Worm (Caenorhabditis elegans) whole organism, L4 larva: Measurements from ENCODE around the gene C04E7.5.
"Not testable (repeated sequence)": the region's sequence is repeated elsewhere in the genome, so short reads cannot be mapped to it uniquely, and the experiment has no call there.

Experiments used
- D1046.2 ChIP-seq: fragments of 200-800 bp; sonication (Bioruptor generic); IDR thresholded peaks from 2 replicates; pipeline ENCODE4 v1.3.6; 2022; ENCODE audit warnings: missing genetic modification characterization, missing compliant biosample characterization
- F10B5.3 ChIP-seq: sonication (generic microtip); optimal IDR thresholded peaks from 2 replicates; lab custom pipeline; 2016; ENCODE audit warnings: mild to moderate bottlenecking, missing genetic modification characterization, missing compliant biosample characterization
- F26F4.8 ChIP-seq: fragments of 200-800 bp; sonication (Bioruptor generic); conservative IDR thresholded peaks from 2 replicates; pipeline ENCODE4 v1.3.6; 2022; ENCODE audit warnings: missing genetic modification characterization, missing compliant biosample characterization
- F44E2.7 ChIP-seq: fragments of 200-800 bp; sonication (Bioruptor generic); IDR thresholded peaks from 2 replicates; pipeline ENCODE4 v2.1.2; 2022; ENCODE audit warnings: missing genetic modification characterization, missing compliant biosample characterization
- T26A8.4 ChIP-seq: fragments of 200-800 bp; sonication (Bioruptor generic); IDR thresholded peaks from 2 replicates; pipeline ENCODE4 v1.3.6; 2022; ENCODE audit warnings: missing genetic modification characterization, missing compliant biosample characterization
- Y105C5A.15 ChIP-seq: fragments of 200-800 bp; sonication (Bioruptor generic); IDR thresholded peaks from 2 replicates; pipeline ENCODE4 v1.3.6; 2022; ENCODE audit warnings: missing genetic modification characterization, missing compliant biosample characterization
- Y48G9A.11 ChIP-seq: fragments of 200-800 bp; sonication (Bioruptor generic); IDR thresholded peaks from 2 replicates; pipeline ENCODE4 v1.3.6; 2022; ENCODE audit warnings: missing genetic modification reagents, missing genetic modification characterization, missing compliant biosample characterization
- Y75B8A.6 ChIP-seq: fragments of 200-800 bp; sonication (Bioruptor generic); IDR thresholded peaks from 2 replicates; pipeline ENCODE4 v1.3.6; 2022; ENCODE audit warnings: missing genetic modification reagents, missing genetic modification characterization, missing compliant biosample characterization
- ZK337.2 ChIP-seq: fragments of 200-800 bp; sonication (Bioruptor generic); IDR thresholded peaks from 2 replicates; pipeline ENCODE4 v1.3.6; 2022; ENCODE audit warnings: missing genetic modification reagents, missing genetic modification characterization, missing compliant biosample characterization
- aha-1 ChIP-seq: fragments of 150-350 bp; peaks from one replicate; lab custom pipeline; 2014; ENCODE audit warnings: missing biosample characterization, missing genetic modification characterization
- arid-1 ChIP-seq: fragments of 200-800 bp; sonication (Bioruptor generic); conservative IDR thresholded peaks from 2 replicates; pipeline ENCODE4 v1.3.6; 2022; ENCODE audit warnings: missing genetic modification reagents, missing genetic modification characterization, missing compliant biosample characterization
- ceh-20 ChIP-seq: fragments of 200-800 bp; sonication (Bioruptor generic); IDR thresholded peaks from 2 replicates; pipeline ENCODE4 v1.3.6; 2022; ENCODE audit warnings: missing genetic modification reagents, missing genetic modification characterization, missing compliant biosample characterization
- ceh-44 ChIP-seq: fragments of 200-800 bp; sonication (Bioruptor generic); IDR thresholded peaks from 2 replicates; pipeline ENCODE4 v1.3.6; 2022; ENCODE audit warnings: missing genetic modification reagents, missing genetic modification characterization, missing compliant biosample characterization
- ctbp-1 ChIP-seq: fragments of 200-800 bp; sonication (Bioruptor generic); IDR thresholded peaks from 2 replicates; pipeline ENCODE4 v1.3.6; 2022; ENCODE audit warnings: missing genetic modification reagents, missing genetic modification characterization, missing compliant biosample characterization
- daf-16 ChIP-seq, 3 experiments: sonication (generic microtip); optimal IDR thresholded peaks; 2 replicates each; lab custom pipeline; 2016 to 2017; ENCODE audit warnings: missing genetic modification characterization in 3 of 3, missing genetic modification reagents in 3 of 3, mild to moderate bottlenecking in 2 of 3, missing compliant biosample characterization in 2 of 3, missing biosample characterization in 1 of 3, moderate library complexity in 1 of 3
- dmd-6 ChIP-seq: fragments of 200-800 bp; sonication (Bioruptor generic); IDR thresholded peaks from 2 replicates; pipeline ENCODE4 v1.3.6; 2022; ENCODE audit warnings: missing genetic modification reagents, missing genetic modification characterization, missing compliant biosample characterization
- dmd-8 ChIP-seq: fragments of 200-800 bp; sonication (Bioruptor generic); IDR thresholded peaks from 2 replicates; pipeline ENCODE4 v1.3.6; 2022; ENCODE audit warnings: missing genetic modification characterization, missing compliant biosample characterization
- dmd-9 ChIP-seq: fragments of 200-800 bp; sonication (Bioruptor generic); IDR thresholded peaks from 2 replicates; pipeline ENCODE4 v1.3.6; 2022; ENCODE audit warnings: missing genetic modification reagents, missing genetic modification characterization, missing compliant biosample characterization
- egl-43 ChIP-seq: fragments of 200-800 bp; sonication (Bioruptor generic); IDR thresholded peaks from 2 replicates; pipeline ENCODE4 v1.3.6; 2022; ENCODE audit warnings: missing genetic modification reagents, missing genetic modification characterization, missing compliant biosample characterization
- hlh-11 ChIP-seq: fragments of 200-800 bp; sonication (Bioruptor generic); optimal IDR thresholded peaks from 2 replicates; lab custom pipeline; 2018; ENCODE audit warnings: mild to moderate bottlenecking, missing genetic modification characterization, missing compliant biosample characterization
- hmg-1.1 ChIP-seq: fragments of 200-800 bp; sonication (Bioruptor generic); IDR thresholded peaks from 2 replicates; pipeline ENCODE4 v1.3.6; 2022; ENCODE audit warnings: missing genetic modification reagents, missing genetic modification characterization, missing compliant biosample characterization
- lim-7 ChIP-seq: fragments of 200-800 bp; sonication (Bioruptor generic); IDR thresholded peaks from 2 replicates; pipeline ENCODE4 v1.3.6; 2022; ENCODE audit warnings: missing genetic modification characterization, missing compliant biosample characterization
- lin-1 ChIP-seq: fragments of 200-800 bp; sonication (Bioruptor generic); IDR thresholded peaks from 2 replicates; pipeline ENCODE4 v1.3.6; 2022; ENCODE audit warnings: missing genetic modification reagents, missing genetic modification characterization, missing compliant biosample characterization
- lin-38 ChIP-seq: fragments of 200-800 bp; sonication (Bioruptor generic); IDR thresholded peaks from 2 replicates; pipeline ENCODE4 v1.3.6; 2022; ENCODE audit warnings: missing genetic modification reagents, missing genetic modification characterization, missing compliant biosample characterization
- madf-5 ChIP-seq, 2 experiments: fragments of 200-800 bp; sonication (Bioruptor generic); IDR thresholded peaks; 2 replicates each; pipeline ENCODE4 v1.3.6; 2022; ENCODE audit warnings: missing compliant biosample characterization in 2 of 2, missing genetic modification characterization in 2 of 2
- madf-9 ChIP-seq: fragments of 200-800 bp; sonication (Bioruptor generic); conservative IDR thresholded peaks from 2 replicates; pipeline ENCODE4 v1.3.6; 2022; ENCODE audit warnings: missing genetic modification reagents, missing genetic modification characterization, missing compliant biosample characterization
- mdl-1 ChIP-seq, 2 experiments: fragments of 150-350 bp in 1 of 2; sonication (generic microtip) in 1 of 2; optimal IDR thresholded peaks; 2 replicates each; lab custom pipeline; 2014 to 2017; ENCODE audit warnings: missing biosample characterization in 2 of 2, missing genetic modification characterization in 2 of 2
- mdt-29 ChIP-seq: fragments of 200-800 bp; sonication (Bioruptor generic); IDR thresholded peaks from 2 replicates; pipeline ENCODE4 v1.3.6; 2022; ENCODE audit warnings: missing genetic modification reagents, missing genetic modification characterization, missing compliant biosample characterization
- mes-2 ChIP-seq: sonication (generic microtip); optimal IDR thresholded peaks from 2 replicates; lab custom pipeline; 2016; ENCODE audit warnings: missing genotype, mild to moderate bottlenecking, missing genetic modification characterization, missing compliant biosample characterization; ENCODE audit not compliant: poor library complexity, severe bottlenecking
- mxl-2 ChIP-seq: fragments of 200-800 bp; sonication (Bioruptor generic); conservative IDR thresholded peaks from 2 replicates; pipeline ENCODE4 v1.3.6; 2022; ENCODE audit warnings: missing genetic modification reagents, missing genetic modification characterization, missing compliant biosample characterization
- mxl-3 ChIP-seq: fragments of 200-800 bp; sonication (Bioruptor generic); optimal IDR thresholded peaks from 2 replicates; lab custom pipeline; 2018; ENCODE audit warnings: mild to moderate bottlenecking, missing genetic modification characterization, missing compliant biosample characterization
- nhr-111 ChIP-seq: fragments of 200-800 bp; sonication (Bioruptor generic); optimal IDR thresholded peaks from 2 replicates; lab custom pipeline; 2018; ENCODE audit warnings: mild to moderate bottlenecking, missing genetic modification characterization, missing compliant biosample characterization
- nhr-41 ChIP-seq: fragments of 200-800 bp; sonication (Bioruptor generic); IDR thresholded peaks from 2 replicates; pipeline ENCODE4 v1.3.6; 2022; ENCODE audit warnings: missing genetic modification reagents, missing genetic modification characterization, missing compliant biosample characterization
- nhr-42 ChIP-seq: fragments of 200-800 bp; sonication (Bioruptor generic); IDR thresholded peaks from 2 replicates; pipeline ENCODE4 v1.3.6; 2022; ENCODE audit warnings: missing genetic modification characterization, missing compliant biosample characterization
- nhr-6 ChIP-seq: fragments of 150-350 bp; optimal IDR thresholded peaks from 2 replicates; lab custom pipeline; 2014; ENCODE audit warnings: missing biosample characterization, missing genetic modification characterization
- nhr-77 ChIP-seq: fragments of 150-350 bp; optimal IDR thresholded peaks from 2 replicates; lab custom pipeline; 2014; ENCODE audit warnings: missing biosample characterization, missing genetic modification characterization
- pha-4 ChIP-seq, 2 experiments: fragments of 150-350 bp in 1 of 2; fragments of 200-800 bp in 1 of 2; sonication (Bioruptor generic) in 1 of 2; IDR thresholded peaks in 1 of 2; optimal IDR thresholded peaks in 1 of 2; 2 replicates each; pipeline versions ENCODE4 v1.3.6 to Lab custom; 2014 to 2022; ENCODE audit warnings: missing genetic modification characterization in 2 of 2, missing genetic modification reagents in 2 of 2, missing biosample characterization in 1 of 2, missing compliant biosample characterization in 1 of 2
- saeg-2 ChIP-seq: fragments of 200-800 bp; sonication (Bioruptor generic); IDR thresholded peaks from 2 replicates; pipeline ENCODE4 v1.3.6; 2022; ENCODE audit warnings: missing genetic modification reagents, missing genetic modification characterization, missing compliant biosample characterization
- set-16 ChIP-seq: fragments of 200-800 bp; sonication (Bioruptor generic); IDR thresholded peaks from 2 replicates; pipeline ENCODE4 v1.3.6; 2022; ENCODE audit warnings: missing genetic modification reagents, missing genetic modification characterization, missing compliant biosample characterization
- snpc-1.2 ChIP-seq: fragments of 200-800 bp; sonication (Bioruptor generic); IDR thresholded peaks from 2 replicates; pipeline ENCODE4 v1.3.6; 2022; ENCODE audit warnings: missing genetic modification reagents, missing genetic modification characterization, missing compliant biosample characterization
- snpc-4 ChIP-seq: fragments of 150-350 bp; optimal IDR thresholded peaks from 2 replicates; lab custom pipeline; 2014; ENCODE audit warnings: missing biosample characterization, missing genetic modification characterization
- tra-1 ChIP-seq: fragments of 200-800 bp; sonication (Bioruptor generic); IDR thresholded peaks from 2 replicates; pipeline ENCODE4 v1.3.6; 2022; ENCODE audit warnings: missing genetic modification reagents, missing genetic modification characterization, missing compliant biosample characterization
- vab-7 ChIP-seq: fragments of 200-800 bp; sonication (Bioruptor generic); IDR thresholded peaks from 2 replicates; pipeline ENCODE4 v1.3.6; 2022; ENCODE audit warnings: missing genetic modification reagents, missing genetic modification characterization, missing compliant biosample characterization
- zfp-3 ChIP-seq: fragments of 200-800 bp; sonication (Bioruptor generic); conservative IDR thresholded peaks from 2 replicates; pipeline ENCODE4 v1.3.6; 2022; ENCODE audit warnings: missing genetic modification reagents, missing genetic modification characterization, missing compliant biosample characterization
- zip-11 ChIP-seq: fragments of 200-800 bp; sonication (Bioruptor generic); IDR thresholded peaks from 2 replicates; pipeline ENCODE4 v1.3.6; 2022; ENCODE audit warnings: missing genetic modification characterization, missing compliant biosample characterization

The C04E7.5 gene

ce11 chrX:351398-351797 lies 9.2 kb upstream of the C04E7.5 start:
- TF ChIP-seq nhr-42 (0 out of 2 replicates have a peak, but pooled peaks have one; percentile 53), snpc-1.2 (peak; percentile 80), lin-38 (GFP tag; lab: Robert Waterston, UW) (peak; percentile 79), F44E2.7 (GFP tag; lab: Robert Waterston, UW) (peak; percentile 68; the same call in 1 of the 2 replicates), mxl-2 (GFP tag; lab: Robert Waterston, UW) (0 out of 2 replicates have a peak, but pooled peaks have one; percentile 33), pha-4 (GFP tag; IDR thresholded peaks at IDR 0.05; lab: Robert Waterston, UW) (peak; percentile 85), dmd-9 (GFP tag; lab: Robert Waterston, UW) (peak; percentile 80), ceh-20 (GFP tag; lab: Robert Waterston, UW) (0 out of 2 replicates have a peak, but pooled peaks have one; percentile 13), lin-1 (GFP tag; lab: Robert Waterston, UW) (peak; percentile 74), dmd-6 (peak; percentile 33), egl-43 (GFP tag; lab: Robert Waterston, UW) (peak; percentile 94), ceh-44 (GFP tag; lab: Robert Waterston, UW) (peak; percentile 56; the same call in 1 of the 2 replicates), tra-1 (GFP tag; lab: Robert Waterston, UW) (peak; percentile 68; the same call in 1 of the 2 replicates), mdt-29 (peak; percentile 66; the same call in 1 of the 2 replicates), lim-7 (GFP tag; lab: Robert Waterston, UW) (peak; percentile 91), T26A8.4 (GFP tag; lab: Robert Waterston, UW) (peak; percentile 75), madf-9 (GFP tag; lab: Robert Waterston, UW) (peak; percentile 82), ctbp-1 (GFP tag; lab: Robert Waterston, UW) (peak; percentile 77), dmd-8 (GFP tag; lab: Robert Waterston, UW) (peak; percentile 86), set-16 (peak; percentile 37; the same call in 1 of the 2 replicates), madf-5 (GFP tag; IDR thresholded peaks at IDR 0.05; lab: Robert Waterston, UW) (peak; percentile 48 to 77; a peak in 1 of 4 replicates), Y48G9A.11 (GFP tag; lab: Robert Waterston, UW) (0 out of 2 replicates have a peak, but pooled peaks have one; percentile 54), Y75B8A.6 (GFP tag; lab: Robert Waterston, UW) (0 out of 2 replicates have a peak, but pooled peaks have one; percentile 54), zip-11 (GFP tag; lab: Robert Waterston, UW) (0 out of 2 replicates have a peak, but pooled peaks have one; percentile 22), D1046.2 (GFP tag; lab: Robert Waterston, UW) (peak; percentile 64; the same call in 1 of the 2 replicates), ZK337.2 (peak; percentile 68; the same call in 1 of the 2 replicates), mes-2 (peak; percentile 29), arid-1 (GFP tag; lab: Robert Waterston, UW) (peak; percentile 85), nhr-41 (peak; percentile 67; the same call in 1 of the 2 replicates), F26F4.8 (GFP tag; lab: Robert Waterston, UW) (peak; percentile 71), Y105C5A.15 (GFP tag; lab: Robert Waterston, UW) (0 out of 2 replicates have a peak, but pooled peaks have one; percentile 74), vab-7 (peak; percentile 79), hmg-1.1 (GFP tag; lab: Robert Waterston, UW) (peak; percentile 70)
- TF ChIP-seq pha-4 (tag; optimal IDR thresholded peaks at IDR 0.05; lab: Kevin White, UChicago), result not testable (repeated sequence)

- peak; percentile 74 for TF ChIP-seq nhr-111 (GFP tag; lab: Kevin White, UChicago)
- TF ChIP-seq snpc-4, result no peak
- TF ChIP-seq ceh-20 (GFP tag; lab: Robert Waterston, UW), result peak; percentile 74
- peak; percentile 86 for TF ChIP-seq T26A8.4 (GFP tag; lab: Robert Waterston, UW)
- peak; percentile 92 for TF ChIP-seq lim-7 (GFP tag; lab: Robert Waterston, UW)
- peak; percentile 70 for TF ChIP-seq F10B5.3 (tag; lab: Kevin White, UChicago)
- TF ChIP-seq vab-7, result peak; percentile 93
- peak; percentile 82 for TF ChIP-seq nhr-6 (tag; lab: Kevin White, UChicago)
- peak; percentile 67 to 94 for TF ChIP-seq daf-16 (GFP tag; optimal IDR thresholded peaks at IDR 0.05; lab: Kevin White, UChicago)
- TF ChIP-seq daf-16 (tag; optimal IDR thresholded peaks at IDR 0.05; lab: Kevin White, UChicago), result peak; percentile 43
- no peak for TF ChIP-seq hlh-11 (tag; lab: Kevin White, UChicago)
- peak; percentile 88 for TF ChIP-seq D1046.2 (GFP tag; lab: Robert Waterston, UW)
- TF ChIP-seq zfp-3 (GFP tag; lab: Robert Waterston, UW), result peak; percentile 47; the same call in 1 of the 2 replicates
- peak; percentile 86 for TF ChIP-seq madf-9 (GFP tag; lab: Robert Waterston, UW)
- peak; percentile 93 for TF ChIP-seq aha-1 (tag; lab: Kevin White, UChicago)
- TF ChIP-seq saeg-2 (GFP tag; lab: Robert Waterston, UW), result peak; percentile 64; the same call in 1 of the 2 replicates
- TF ChIP-seq nhr-77 (tag; lab: Kevin White, UChicago), result peak; percentile 82
- peak; percentile 44 for TF ChIP-seq mxl-3
- no peak for TF ChIP-seq set-16
- peak in 1 of 2 experiments; percentile 73 for TF ChIP-seq mdl-1 (tag; optimal IDR thresholded peaks at IDR 0.05; lab: Kevin White, UChicago)
- peak; percentile 97 for TF ChIP-seq hmg-1.1 (GFP tag; lab: Robert Waterston, UW)
- TF ChIP-seq ceh-44 (GFP tag; lab: Robert Waterston, UW), result peak; percentile 80
These were observed 7.4 kb upstream of the C04E7.5 start, which contains the start of gene sor-3 for ce11 chrX:353134-353669. Gene sor-3, plus strand, starts transcription at chrX:353619.
